Fruit fly (Drosophila melanogaster) whole organism, embryonic: ENCODE results near the gene CG18563.

ENCODE experiments used
- Antp ChIP-seq: fragments of 200-800 bp; sonication (Bioruptor generic); optimal IDR thresholded peaks from 3 replicates; lab custom pipeline; 2016; ENCODE audit warnings: missing biosample characterization, missing genetic modification characterization
- Atf-2 ChIP-seq: fragments of 200-800 bp; sonication (Bioruptor generic); optimal IDR thresholded peaks from 2 replicates; lab custom pipeline; 2016; ENCODE audit warnings: missing biosample characterization, missing genetic modification characterization
- Awh ChIP-seq: fragments of 200-800 bp; sonication (Bioruptor generic); IDR thresholded peaks from 2 replicates; pipeline ENCODE4, ENCODE4 v1.3.6; 2022; ENCODE audit warnings: missing biosample characterization, missing genetic modification characterization
- B-H1 ChIP-seq: fragments of 200-800 bp; sonication (Bioruptor generic); IDR thresholded peaks from 3 replicates; pipeline ENCODE4 v1.3.6; 2022; ENCODE audit warnings: missing biosample characterization, missing genetic modification characterization
- BtbVII ChIP-seq: fragments of 200-800 bp; sonication (Bioruptor generic); optimal IDR thresholded peaks from 3 replicates; lab custom pipeline; 2017; ENCODE audit warnings: missing biosample characterization, mild to moderate bottlenecking, missing genetic modification characterization
- CG1024 ChIP-seq: fragments of 200-800 bp; sonication (Bioruptor generic); IDR thresholded peaks from 2 replicates; pipeline ENCODE4 v1.3.6; 2022; ENCODE audit warnings: missing biosample characterization, missing genetic modification characterization
- CG10321 ChIP-seq: fragments of 200-800 bp; sonication (Bioruptor generic); IDR thresholded peaks from 2 replicates; pipeline ENCODE4 v1.3.6; 2022; ENCODE audit warnings: missing biosample characterization, missing genetic modification characterization
- CG10431 ChIP-seq: fragments of 200-800 bp; sonication (Bioruptor generic); optimal IDR thresholded peaks from 3 replicates; lab custom pipeline; 2018; ENCODE audit warnings: missing biosample characterization, mild to moderate bottlenecking, missing genetic modification characterization
- CG10462 ChIP-seq: fragments of 200-800 bp; sonication (Bioruptor generic); optimal IDR thresholded peaks from 2 replicates; lab custom pipeline; 2016; ENCODE audit warnings: missing biosample characterization, missing genetic modification characterization
- CG12155 ChIP-seq: fragments of 200-800 bp; sonication (Bioruptor generic); optimal IDR thresholded peaks from 3 replicates; lab custom pipeline; 2016; ENCODE audit warnings: missing biosample characterization, missing genetic modification characterization
- CG12219 ChIP-seq: fragments of 200-800 bp; sonication (Bioruptor generic); optimal IDR thresholded peaks from 3 replicates; lab custom pipeline; 2018; ENCODE audit warnings: missing biosample characterization, mild to moderate bottlenecking, missing genetic modification characterization
- CG12769 ChIP-seq: fragments of 200-800 bp; sonication (Bioruptor generic); optimal IDR thresholded peaks from 2 replicates; lab custom pipeline; 2019; ENCODE audit warnings: missing biosample characterization, mild to moderate bottlenecking, missing genetic modification characterization, moderate library complexity
- CG12942 ChIP-seq: fragments of 200-800 bp; sonication (Bioruptor generic); optimal IDR thresholded peaks from 3 replicates; lab custom pipeline; 2016; ENCODE audit warnings: missing biosample characterization, missing genetic modification characterization
- CG14667 ChIP-seq: fragments of 200-800 bp; sonication (Bioruptor generic); IDR thresholded peaks from 2 replicates; pipeline ENCODE4 v1.3.6; 2022; ENCODE audit warnings: missing biosample characterization, missing genetic modification characterization
- CG17359 ChIP-seq: fragments of 200-800 bp; sonication (Bioruptor generic); optimal IDR thresholded peaks from 3 replicates; lab custom pipeline; 2018; ENCODE audit warnings: missing biosample characterization, mild to moderate bottlenecking, missing genetic modification characterization, moderate library complexity
- CG1792 ChIP-seq: fragments of 200-800 bp; sonication (Bioruptor generic); optimal IDR thresholded peaks from 2 replicates; lab custom pipeline; 2016; ENCODE audit warnings: missing biosample characterization, missing genetic modification characterization
- CG2202 ChIP-seq: fragments of 200-800 bp; sonication (Bioruptor generic); optimal IDR thresholded peaks from 2 replicates; lab custom pipeline; 2018; ENCODE audit warnings: missing biosample characterization, mild to moderate bottlenecking, missing genetic modification characterization
- CG43689 ChIP-seq: fragments of 200-800 bp; sonication (Bioruptor generic); IDR thresholded peaks from 2 replicates; pipeline ENCODE4 v1.3.6; 2022; ENCODE audit warnings: missing biosample characterization, missing genetic modification characterization
- CG6254 ChIP-seq: fragments of 200-800 bp; sonication (Bioruptor generic); optimal IDR thresholded peaks from 3 replicates; lab custom pipeline; 2017; ENCODE audit warnings: mild to moderate bottlenecking, missing biosample characterization, missing genetic modification reagents, missing genetic modification characterization
- CG7372 ChIP-seq: fragments of 200-800 bp; sonication (Bioruptor generic); IDR thresholded peaks from 2 replicates; pipeline ENCODE4 v1.3.6; 2022; ENCODE audit warnings: missing biosample characterization, missing genetic modification characterization
- CG9876 ChIP-seq: fragments of 200-800 bp; sonication (Bioruptor generic); optimal IDR thresholded peaks from 2 replicates; lab custom pipeline; 2016; ENCODE audit warnings: missing biosample characterization, missing genetic modification characterization
- Dip3 ChIP-seq: fragments of 200-800 bp; sonication (Bioruptor generic); optimal IDR thresholded peaks from 3 replicates; lab custom pipeline; 2016; ENCODE audit warnings: missing biosample characterization, missing genetic modification characterization
- Doc3 ChIP-seq: fragments of 200-800 bp; sonication (Bioruptor generic); IDR thresholded peaks from 3 replicates; pipeline ENCODE4 v1.3.6; 2022; ENCODE audit warnings: missing biosample characterization, missing genetic modification characterization; ENCODE audit not compliant: partially characterized antibody
- Ets97D ChIP-seq: fragments of 200-800 bp; sonication (Bioruptor generic); optimal IDR thresholded peaks from 3 replicates; lab custom pipeline; 2016; ENCODE audit warnings: missing biosample characterization, missing genetic modification characterization
- HmgZ ChIP-seq: fragments of 200-800 bp; sonication (Bioruptor generic); optimal IDR thresholded peaks from 2 replicates; lab custom pipeline; 2018; ENCODE audit warnings: missing biosample characterization, mild to moderate bottlenecking, missing genetic modification characterization
- MBD-R2 ChIP-seq: fragments of 200-800 bp; sonication (Bioruptor generic); IDR thresholded peaks from 2 replicates; pipeline ENCODE4 v1.3.6; 2022; ENCODE audit warnings: missing biosample characterization, missing genetic modification characterization
- Myb ChIP-seq: fragments of 200-800 bp; sonication (Bioruptor generic); optimal IDR thresholded peaks from 2 replicates; lab custom pipeline; 2016; ENCODE audit warnings: missing biosample characterization, missing genetic modification characterization
- NFAT ChIP-seq: fragments of 200-800 bp; sonication (Bioruptor generic); IDR thresholded peaks from 2 replicates; pipeline ENCODE4 v1.3.6; 2022; ENCODE audit warnings: missing biosample characterization, missing genetic modification characterization
- Nf-YB ChIP-seq: fragments of 200-800 bp; sonication (Bioruptor generic); optimal IDR thresholded peaks from 3 replicates; lab custom pipeline; 2019; ENCODE audit warnings: missing biosample characterization, mild to moderate bottlenecking, missing genetic modification characterization, moderate library complexity
- Oaz ChIP-seq: fragments of 200-800 bp; sonication (Bioruptor generic); IDR thresholded peaks from 2 replicates; pipeline ENCODE4 v1.3.6; 2022; ENCODE audit warnings: missing biosample characterization, missing genetic modification characterization
- Opbp ChIP-seq: fragments of 200-800 bp; sonication (Bioruptor generic); IDR thresholded peaks from 3 replicates; pipeline ENCODE4 v1.3.6; 2022; ENCODE audit warnings: missing biosample characterization, missing genetic modification characterization; ENCODE audit not compliant: partially characterized antibody
- Scr ChIP-seq: fragments of 200-800 bp; sonication (Bioruptor generic); IDR thresholded peaks from 2 replicates; pipeline ENCODE4 v1.3.6; 2022; ENCODE audit warnings: missing biosample characterization, missing genetic modification characterization; ENCODE audit not compliant: partially characterized antibody
- abd-A ChIP-seq: fragments of 200-800 bp; sonication (Bioruptor generic); optimal IDR thresholded peaks from 3 replicates; lab custom pipeline; 2019; ENCODE audit warnings: missing biosample characterization, mild to moderate bottlenecking, missing genetic modification characterization, moderate library complexity
- ash1 ChIP-seq: fragments of 200-800 bp; sonication (Bioruptor generic); optimal IDR thresholded peaks from 2 replicates; lab custom pipeline; 2018; ENCODE audit warnings: missing biosample characterization, mild to moderate bottlenecking, missing genetic modification characterization
- bab2 ChIP-seq: fragments of 200-800 bp; sonication (Bioruptor generic); optimal IDR thresholded peaks from 2 replicates; lab custom pipeline; 2016; ENCODE audit warnings: missing biosample characterization, missing genetic modification characterization
- br ChIP-seq: fragments of >200 bp; optimal IDR thresholded peaks from 2 replicates; lab custom pipeline; 2017
- corto ChIP-seq: fragments of 200-800 bp; sonication (Bioruptor generic); optimal IDR thresholded peaks from 2 replicates; lab custom pipeline; 2016; ENCODE audit warnings: missing biosample characterization, mild to moderate bottlenecking, missing genetic modification characterization, moderate library complexity
- dimm ChIP-seq: fragments of 200-800 bp; sonication (Bioruptor generic); IDR thresholded peaks from 2 replicates; pipeline ENCODE4 v1.3.6; 2022; ENCODE audit warnings: missing biosample characterization, missing genetic modification characterization
- dm ChIP-seq: fragments of 200-800 bp; sonication (Bioruptor generic); optimal IDR thresholded peaks from 3 replicates; lab custom pipeline; 2016; ENCODE audit warnings: missing biosample characterization, missing genetic modification characterization
- ems ChIP-seq: fragments of 200-800 bp; sonication (Bioruptor generic); optimal IDR thresholded peaks from 3 replicates; lab custom pipeline; 2016; ENCODE audit warnings: missing biosample characterization, missing genetic modification characterization
- en ChIP-seq: fragments of 200-800 bp; sonication (Bioruptor generic); optimal IDR thresholded peaks from 2 replicates; lab custom pipeline; 2016; ENCODE audit warnings: missing biosample characterization, missing genetic modification characterization
- gcm2 ChIP-seq: fragments of 200-800 bp; sonication (Bioruptor generic); optimal IDR thresholded peaks from 2 replicates; lab custom pipeline; 2016; ENCODE audit warnings: missing biosample characterization, missing genetic modification characterization
- gfzf ChIP-seq: fragments of 200-800 bp; sonication (Bioruptor generic); optimal IDR thresholded peaks from 2 replicates; lab custom pipeline; 2016; ENCODE audit warnings: missing biosample characterization, mild to moderate bottlenecking, missing genetic modification characterization, moderate library complexity
- gro ChIP-seq: fragments of 200-800 bp; sonication (Bioruptor generic); optimal IDR thresholded peaks from 2 replicates; lab custom pipeline; 2016; ENCODE audit warnings: missing biosample characterization, missing genetic modification characterization
- ham ChIP-seq: fragments of 200-800 bp; sonication (Bioruptor generic); IDR thresholded peaks from 2 replicates; pipeline ENCODE4 v1.3.6; 2022; ENCODE audit warnings: missing biosample characterization, missing genetic modification characterization
- hth ChIP-seq: fragments of >200 bp; optimal IDR thresholded peaks from 2 replicates; lab custom pipeline; 2017; ENCODE audit warnings: inconsistent platforms
- ind ChIP-seq: fragments of 200-800 bp; sonication (Bioruptor generic); optimal IDR thresholded peaks from 3 replicates; lab custom pipeline; 2016; ENCODE audit warnings: missing biosample characterization, missing genetic modification characterization
- klu ChIP-seq: fragments of 200-800 bp; sonication (Bioruptor generic); IDR thresholded peaks from 2 replicates; pipeline ENCODE4 v1.3.6; 2022; ENCODE audit warnings: missing biosample characterization, missing genetic modification characterization
- knrl ChIP-seq: fragments of 200-800 bp; sonication (Bioruptor generic); IDR thresholded peaks from 3 replicates; pipeline ENCODE4 v1.3.6; 2022; ENCODE audit warnings: missing biosample characterization, missing genetic modification characterization; ENCODE audit not compliant: partially characterized antibody
- nerfin-2 ChIP-seq: fragments of 200-800 bp; sonication (Bioruptor generic); IDR thresholded peaks from 2 replicates; pipeline ENCODE4 v1.3.6; 2022; ENCODE audit warnings: missing biosample characterization, missing genetic modification characterization; ENCODE audit not compliant: partially characterized antibody
- ssp ChIP-seq: fragments of 200-800 bp; sonication (Bioruptor generic); IDR thresholded peaks from 2 replicates; pipeline ENCODE4 v1.3.6; 2022; ENCODE audit warnings: missing biosample characterization, missing genetic modification characterization
- tin ChIP-seq: fragments of 200-800 bp; sonication (Bioruptor generic); optimal IDR thresholded peaks from 3 replicates; lab custom pipeline; 2016; ENCODE audit warnings: missing biosample characterization, missing genetic modification characterization
- wor ChIP-seq: fragments of 200-800 bp; sonication (Bioruptor generic); IDR thresholded peaks from 2 replicates; pipeline ENCODE4 v1.3.6; 2022; ENCODE audit warnings: missing biosample characterization, missing genetic modification characterization
- zfh1 ChIP-seq: fragments of 200-800 bp; sonication (Bioruptor generic); IDR thresholded peaks from 3 replicates; pipeline ENCODE4 v1.3.6; 2022; ENCODE audit warnings: missing biosample characterization, missing genetic modification characterization

Gene CG18563

dm6 chr2L:17470630-17471029 is 12.8 kb upstream of the CG18563 start (continued):
- TF ChIP-seq zfh1 (GFP tag; lab: Robert Waterston, UW): no peak
- TF ChIP-seq ems: no peak
- no peak for TF ChIP-seq dimm (GFP tag; lab: Robert Waterston, UW)
- TF ChIP-seq wor (GFP tag; lab: Robert Waterston, UW): no peak
- no peak for TF ChIP-seq CG1024
- no peak for TF ChIP-seq NFAT (GFP tag; lab: Robert Waterston, UW)
- no peak for TF ChIP-seq br
- no peak for TF ChIP-seq Oaz (GFP tag; lab: Robert Waterston, UW)
- peak; percentile 91 for TF ChIP-seq CG12769 (tag; lab: Kevin White, UChicago)
- TF ChIP-seq CG9876: no peak
- TF ChIP-seq gro (GFP tag; lab: Kevin White, UChicago): peak; percentile 93
- no peak for TF ChIP-seq Atf-2 (GFP tag; lab: Kevin White, UChicago)
- TF ChIP-seq CG43689: no peak
- no peak for TF ChIP-seq CG6254 (GFP tag; lab: Kevin White, UChicago)
- TF ChIP-seq CG7372 (GFP tag; lab: Robert Waterston, UW): no peak
- TF ChIP-seq en: no peak
- TF ChIP-seq B-H1: peak; percentile 19; the same call in 1 of the 3 replicates
- TF ChIP-seq ind (GFP tag; lab: Kevin White, UChicago): no peak
- no peak for TF ChIP-seq klu (GFP tag; lab: Robert Waterston, UW)
- TF ChIP-seq CG2202 (tag; lab: Kevin White, UChicago): no peak
- no peak for TF ChIP-seq CG10462 (GFP tag; lab: Kevin White, UChicago)
- TF ChIP-seq CG17359 (tag; lab: Kevin White, UChicago): no peak
- no peak for TF ChIP-seq ssp (GFP tag; lab: Robert Waterston, UW)
- no peak for TF ChIP-seq Opbp (GFP tag; lab: Robert Waterston, UW)
- no peak for TF ChIP-seq Awh
- TF ChIP-seq hth (lab: Kevin White, UChicago): no peak
- no peak for TF ChIP-seq CG10431
- TF ChIP-seq CG14667 (GFP tag; lab: Robert Waterston, UW): no peak
- no peak for TF ChIP-seq CG12155 (GFP tag; lab: Kevin White, UChicago)
- TF ChIP-seq knrl (GFP tag; lab: Robert Waterston, UW): no peak
- no peak for TF ChIP-seq tin (GFP tag; lab: Kevin White, UChicago)
- TF ChIP-seq dm (GFP tag; lab: Kevin White, UChicago): no peak
- peak; percentile 22 for TF ChIP-seq CG1792 (GFP tag; lab: Kevin White, UChicago)
- no peak for TF ChIP-seq Scr (GFP tag; lab: Robert Waterston, UW)
- no peak for TF ChIP-seq gcm2
- peak; percentile 49 for TF ChIP-seq Dip3 (GFP tag; lab: Kevin White, UChicago)
- no peak for TF ChIP-seq gfzf
- peak; percentile 78 for TF ChIP-seq BtbVII
- no peak for TF ChIP-seq Ets97D (GFP tag; lab: Kevin White, UChicago)
- TF ChIP-seq corto (GFP tag; lab: Kevin White, UChicago): no peak
- TF ChIP-seq ash1 (GFP tag; lab: Kevin White, UChicago): peak; percentile 52
- TF ChIP-seq nerfin-2 (GFP tag; lab: Robert Waterston, UW): no peak
- no peak for TF ChIP-seq CG12219 (GFP tag; lab: Kevin White, UChicago)
- TF ChIP-seq MBD-R2 (GFP tag; lab: Robert Waterston, UW): no peak
- no peak for TF ChIP-seq Antp (GFP tag; lab: Kevin White, UChicago)
- TF ChIP-seq Nf-YB (GFP tag; lab: Kevin White, UChicago): no peak
- no peak for TF ChIP-seq ham (GFP tag; lab: Robert Waterston, UW)
- TF ChIP-seq Myb (GFP tag; lab: Kevin White, UChicago): peak; percentile 35
- peak; percentile 62 for TF ChIP-seq HmgZ (tag; lab: Kevin White, UChicago)
- peak; percentile 52 for TF ChIP-seq bab2 (GFP tag; lab: Kevin White, UChicago)
- no peak for TF ChIP-seq abd-A (tag; lab: Kevin White, UChicago)
- TF ChIP-seq CG12942 (GFP tag; lab: Kevin White, UChicago): no peak
- TF ChIP-seq Doc3: no peak
- TF ChIP-seq CG10321 (GFP tag; lab: Robert Waterston, UW): no peak
